Worm (Caenorhabditis elegans) whole organism, L4 larva: ENCODE measurements around the gene hcp-2.
"Not testable (repeated sequence)": the region's sequence is repeated elsewhere in the genome, so short reads cannot be mapped to it uniquely, and the experiment has no call there.

Experiments used
- F26F4.8 ChIP-seq: fragments of 200-800 bp; sonication (Bioruptor generic); conservative IDR thresholded peaks from 2 replicates; pipeline ENCODE4 v1.3.6; 2022; ENCODE audit warnings: missing genetic modification characterization, missing compliant biosample characterization
- F49E8.2 ChIP-seq: sonication (generic microtip); optimal IDR thresholded peaks from 2 replicates; lab custom pipeline; 2016; ENCODE audit warnings: missing compliant biosample characterization, mild to moderate bottlenecking, missing genetic modification characterization, borderline replicate concordance
- R02D3.7 ChIP-seq: fragments of 150-350 bp; sonication (generic microtip); optimal IDR thresholded peaks from 3 replicates; lab custom pipeline; 2014; ENCODE audit warnings: missing biosample characterization, missing genetic modification characterization
- Y48G9A.11 ChIP-seq: fragments of 200-800 bp; sonication (Bioruptor generic); IDR thresholded peaks from 2 replicates; pipeline ENCODE4 v1.3.6; 2022; ENCODE audit warnings: missing genetic modification reagents, missing genetic modification characterization, missing compliant biosample characterization
- Y5F2A.4 ChIP-seq: fragments of 200-800 bp; sonication (Bioruptor generic); optimal IDR thresholded peaks from 2 replicates; lab custom pipeline; 2018; ENCODE audit warnings: mild to moderate bottlenecking, missing genetic modification characterization, missing compliant biosample characterization
- ama-1 ChIP-seq: fragments of 150-350 bp; optimal IDR thresholded peaks from 2 replicates; lab custom pipeline; 2014; ENCODE audit warnings: inconsistent platforms, mixed read lengths
- ceh-28 ChIP-seq: fragments of 150-350 bp; optimal IDR thresholded peaks from 2 replicates; lab custom pipeline; 2014; ENCODE audit warnings: missing biosample characterization, missing genetic modification reagents, missing genetic modification characterization
- ceh-44 ChIP-seq: fragments of 200-800 bp; sonication (Bioruptor generic); IDR thresholded peaks from 2 replicates; pipeline ENCODE4 v1.3.6; 2022; ENCODE audit warnings: missing genetic modification reagents, missing genetic modification characterization, missing compliant biosample characterization
- ceh-62 ChIP-seq: sonication (generic microtip); optimal IDR thresholded peaks from 2 replicates; lab custom pipeline; 2017; ENCODE audit warnings: missing biosample characterization, missing genetic modification characterization
- ces-1 ChIP-seq: fragments of 150-350 bp; sonication (generic microtip); optimal IDR thresholded peaks from 4 replicates; lab custom pipeline; 2014; ENCODE audit warnings: missing biosample characterization, missing genetic modification reagents, missing genetic modification characterization
- daf-12 ChIP-seq: fragments of 150-350 bp; optimal IDR thresholded peaks from 2 replicates; lab custom pipeline; 2014; ENCODE audit warnings: missing biosample characterization, missing genetic modification reagents, missing genetic modification characterization
- dmd-6 ChIP-seq: fragments of 200-800 bp; sonication (Bioruptor generic); IDR thresholded peaks from 2 replicates; pipeline ENCODE4 v1.3.6; 2022; ENCODE audit warnings: missing genetic modification reagents, missing genetic modification characterization, missing compliant biosample characterization
- dpl-1 ChIP-seq: fragments of 150-350 bp; optimal IDR thresholded peaks from 2 replicates; lab custom pipeline; 2014; ENCODE audit warnings: missing biosample characterization, missing genetic modification reagents, missing genetic modification characterization
- egl-43 ChIP-seq: fragments of 200-800 bp; sonication (Bioruptor generic); IDR thresholded peaks from 2 replicates; pipeline ENCODE4 v1.3.6; 2022; ENCODE audit warnings: missing genetic modification reagents, missing genetic modification characterization, missing compliant biosample characterization
- hlh-11 ChIP-seq: fragments of 200-800 bp; sonication (Bioruptor generic); optimal IDR thresholded peaks from 2 replicates; lab custom pipeline; 2018; ENCODE audit warnings: mild to moderate bottlenecking, missing genetic modification characterization, missing compliant biosample characterization
- lin-1 ChIP-seq: fragments of 200-800 bp; sonication (Bioruptor generic); IDR thresholded peaks from 2 replicates; pipeline ENCODE4 v1.3.6; 2022; ENCODE audit warnings: missing genetic modification reagents, missing genetic modification characterization, missing compliant biosample characterization
- lin-15B ChIP-seq: fragments of 150-350 bp; sonication (generic microtip); optimal IDR thresholded peaks from 3 replicates; lab custom pipeline; 2014; ENCODE audit warnings: missing biosample characterization, missing genetic modification characterization
- lin-38 ChIP-seq: fragments of 200-800 bp; sonication (Bioruptor generic); IDR thresholded peaks from 2 replicates; pipeline ENCODE4 v1.3.6; 2022; ENCODE audit warnings: missing genetic modification reagents, missing genetic modification characterization, missing compliant biosample characterization
- mes-2 ChIP-seq: sonication (generic microtip); optimal IDR thresholded peaks from 2 replicates; lab custom pipeline; 2016; ENCODE audit warnings: missing genotype, mild to moderate bottlenecking, missing genetic modification characterization, missing compliant biosample characterization; ENCODE audit not compliant: poor library complexity, severe bottlenecking
- mxl-2 ChIP-seq: fragments of 200-800 bp; sonication (Bioruptor generic); conservative IDR thresholded peaks from 2 replicates; pipeline ENCODE4 v1.3.6; 2022; ENCODE audit warnings: missing genetic modification reagents, missing genetic modification characterization, missing compliant biosample characterization
- nhr-28 ChIP-seq: fragments of 150-350 bp; optimal IDR thresholded peaks from 2 replicates; lab custom pipeline; 2014; ENCODE audit warnings: missing biosample characterization, missing genetic modification characterization
- nhr-41 ChIP-seq: fragments of 200-800 bp; sonication (Bioruptor generic); IDR thresholded peaks from 2 replicates; pipeline ENCODE4 v1.3.6; 2022; ENCODE audit warnings: missing genetic modification reagents, missing genetic modification characterization, missing compliant biosample characterization
- pha-4 ChIP-seq, 2 experiments: fragments of 150-350 bp in 1 of 2; fragments of 200-800 bp in 1 of 2; sonication (Bioruptor generic) in 1 of 2; IDR thresholded peaks in 1 of 2; optimal IDR thresholded peaks in 1 of 2; 2 replicates each; pipeline versions ENCODE4 v1.3.6 to Lab custom; 2014 to 2022; ENCODE audit warnings: missing genetic modification characterization in 2 of 2, missing genetic modification reagents in 2 of 2, missing biosample characterization in 1 of 2, missing compliant biosample characterization in 1 of 2
- set-16 ChIP-seq: fragments of 200-800 bp; sonication (Bioruptor generic); IDR thresholded peaks from 2 replicates; pipeline ENCODE4 v1.3.6; 2022; ENCODE audit warnings: missing genetic modification reagents, missing genetic modification characterization, missing compliant biosample characterization
- unc-130 ChIP-seq: sonication (generic microtip); optimal IDR thresholded peaks from 2 replicates; lab custom pipeline; 2016; ENCODE audit warnings: missing genetic modification reagents, missing genetic modification characterization, missing compliant biosample characterization
- unc-62 ChIP-seq, 3 experiments: fragments of 150-350 bp in 1 of 3; sonication (generic microtip); optimal IDR thresholded peaks in 2 of 3; peaks in 1 of 3; 1 replicate in 1 of 3; 2 replicates in 2 of 3; lab custom pipeline; 2014 to 2017; ENCODE audit warnings: missing biosample characterization in 3 of 3, missing genetic modification characterization in 3 of 3, missing genetic modification reagents in 3 of 3, missing genotype in 1 of 3
- zfp-2 ChIP-seq: sonication (generic microtip); optimal IDR thresholded peaks from 2 replicates; lab custom pipeline; 2016; ENCODE audit warnings: mild to moderate bottlenecking, missing genetic modification characterization, missing compliant biosample characterization
- zfp-3 ChIP-seq: fragments of 200-800 bp; sonication (Bioruptor generic); conservative IDR thresholded peaks from 2 replicates; pipeline ENCODE4 v1.3.6; 2022; ENCODE audit warnings: missing genetic modification reagents, missing genetic modification characterization, missing compliant biosample characterization

The hcp-2 gene

ce11 chrV:9645507-9645906 is at the start of gene hcp-2, which contains the start of gene atl-1:
hcp-2 (plus strand) TSS chrV:9645859.
atl-1 (minus strand) TSS chrV:9645595.
- TF ChIP-seq dpl-1 (GFP tag; lab: Kevin White, UChicago) (peak; percentile 62), F26F4.8 (no peak)

ce11 chrV:9601904-9602303 is 43.8 kb upstream of the hcp-2 start:
- peak; percentile 69; the same call in 1 of the 2 replicates for TF ChIP-seq set-16

ce11 chrV:9603488-9603887 is 42.2 kb upstream of the hcp-2 start:
- TF ChIP-seq Y48G9A.11 (GFP tag; lab: Robert Waterston, UW) (0 out of 2 replicates have a peak, but pooled peaks have one; percentile 11), pha-4 (GFP tag; IDR thresholded peaks at IDR 0.05; lab: Robert Waterston, UW) (0 out of 2 replicates have a peak, but pooled peaks have one; percentile 27), lin-1 (0 out of 2 replicates have a peak, but pooled peaks have one; percentile 24)
- TF ChIP-seq pha-4 (tag; optimal IDR thresholded peaks at IDR 0.05; lab: Kevin White, UChicago), result not testable (repeated sequence)

ce11 chrV:9608256-9608655 is 37.4 kb upstream of the hcp-2 start, which contains the start of gene dop-2:
dop-2 (plus strand) TSS chrV:9608556.
- TF ChIP-seq zfp-3 (no peak), unc-62 (GFP tag; optimal IDR thresholded peaks at IDR 0.05 in 1 of 2; lab: Kevin White, UChicago) (no peak), unc-62 (tag; optimal IDR thresholded peaks at IDR 0.05; lab: Kevin White, UChicago) (no peak), unc-130 (GFP tag; lab: Kevin White, UChicago) (no peak), ceh-28 (no peak), ceh-44 (no peak), Y5F2A.4 (no peak), mxl-2 (GFP tag; lab: Robert Waterston, UW) (no peak), nhr-28 (no peak), pha-4 (GFP tag; IDR thresholded peaks at IDR 0.05; lab: Robert Waterston, UW) (no peak), pha-4 (tag; optimal IDR thresholded peaks at IDR 0.05; lab: Kevin White, UChicago) (no peak), mes-2 (tag; lab: Kevin White, UChicago) (no peak), daf-12 (tag; lab: Kevin White, UChicago) (no peak)

ce11 chrV:9609217-9609616 is 36.4 kb upstream of the hcp-2 start:
- TF ChIP-seq unc-62 (GFP tag; optimal IDR thresholded peaks at IDR 0.05 in 1 of 2; lab: Kevin White, UChicago), result peak in 1 of 2 experiments; percentile 92
- no peak for TF ChIP-seq unc-62 (tag; optimal IDR thresholded peaks at IDR 0.05; lab: Kevin White, UChicago)
- TF ChIP-seq F49E8.2 (tag; lab: Kevin White, UChicago), result no peak
- TF ChIP-seq nhr-41 (GFP tag; lab: Robert Waterston, UW), result no peak
- TF ChIP-seq mxl-2 (GFP tag; lab: Robert Waterston, UW), result no peak
- TF ChIP-seq hlh-11 (tag; lab: Kevin White, UChicago), result no peak
- TF ChIP-seq Y48G9A.11 (GFP tag; lab: Robert Waterston, UW), result no peak
- TF ChIP-seq egl-43 (GFP tag; lab: Robert Waterston, UW), result 0 out of 2 replicates have a peak, but pooled peaks have one; percentile 22

- TF ChIP-seq ama-1, result no peak
- TF ChIP-seq dmd-6 (GFP tag; lab: Robert Waterston, UW), result peak; percentile 42; the same call in 1 of the 2 replicates
Measured at ce11 chrV:9615725-9616124, 29.9 kb upstream of the hcp-2 start, which contains the start of gene pqn-63. pqn-63 (plus strand) TSS chrV:9616031.

- TF ChIP-seq unc-62 (GFP tag; optimal IDR thresholded peaks at IDR 0.05 in 1 of 2; lab: Kevin White, UChicago) (peak in 1 of 2 experiments; percentile 5), unc-62 (tag; optimal IDR thresholded peaks at IDR 0.05; lab: Kevin White, UChicago) (no peak), R02D3.7 (tag; lab: Kevin White, UChicago) (no peak), set-16 (peak; percentile 71)
Measured at ce11 chrV:9616130-9616529, 29.5 kb upstream of the hcp-2 start.

- TF ChIP-seq lin-15B (tag; lab: Kevin White, UChicago), result no peak
- TF ChIP-seq ceh-62 (tag; lab: Kevin White, UChicago), result no peak
- TF ChIP-seq zfp-2 (tag; lab: Kevin White, UChicago), result no peak
- no peak for TF ChIP-seq lin-38 (GFP tag; lab: Robert Waterston, UW)
- no peak for TF ChIP-seq ces-1 (GFP tag; lab: Kevin White, UChicago)
- TF ChIP-seq set-16, result no peak
- no peak for TF ChIP-seq egl-43 (GFP tag; lab: Robert Waterston, UW)
Measured at ce11 chrV:9616687-9617086, 29.0 kb upstream of the hcp-2 start.
